Fruit fly (Drosophila melanogaster): ENCODE measurements around the gene CG15330.

Gene CG15330

DNA sequence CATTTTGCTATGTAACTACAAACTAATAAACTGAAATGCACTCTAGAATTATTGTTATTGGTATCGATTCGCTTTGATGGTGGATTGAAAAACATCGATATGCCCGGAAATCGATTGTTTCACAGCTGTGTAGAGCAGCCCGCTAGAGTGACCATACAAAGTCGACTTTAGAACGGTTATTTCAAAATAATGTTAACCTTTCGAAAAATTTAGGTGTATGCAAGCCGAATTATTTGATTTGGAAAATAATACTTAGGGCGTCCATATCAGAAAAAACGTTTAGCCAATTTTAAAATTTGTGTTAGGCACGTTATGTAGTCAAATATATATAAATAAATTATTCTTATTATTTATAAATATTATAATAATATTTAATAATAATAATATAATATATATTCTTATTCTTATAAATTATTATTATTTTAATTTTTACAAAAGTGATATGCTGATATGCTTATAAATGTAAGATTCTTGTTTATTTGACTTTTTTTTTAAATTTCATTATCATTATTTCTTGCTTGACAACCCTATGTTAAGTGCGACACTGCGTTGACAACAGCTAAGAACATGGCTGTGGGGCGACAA, 12.4 kb downstream of the CG15330 start, which contains the start of gene sws:
sws (minus strand) TSS at position 22 of the 585 bp plus-strand sequence.
- TF ChIP-seq fru (GFP tag; optimal IDR thresholded peaks at IDR 0.05), result peak; percentile 39
- peak; percentile 26 for TF ChIP-seq rgr (GFP tag; optimal IDR thresholded peaks at IDR 0.05)
- no peak for TF ChIP-seq Mio (GFP tag; optimal IDR thresholded peaks at IDR 0.05)
- TF ChIP-seq lola (GFP tag; optimal IDR thresholded peaks at IDR 0.05), result no peak
- no peak for TF ChIP-seq Vsx2 (GFP tag; optimal IDR thresholded peaks at IDR 0.05; ENCODE audit: partially characterized antibody)
- TF ChIP-seq Hr83 (GFP tag; optimal IDR thresholded peaks at IDR 0.05; ENCODE audit: poor library complexity, severe bottlenecking), result no peak
- peak; percentile 23 for TF ChIP-seq psq (GFP tag; optimal IDR thresholded peaks at IDR 0.05)
- no peak for TF ChIP-seq Myc (optimal IDR thresholded peaks at IDR 0.05)
- TF ChIP-seq sv (GFP tag; optimal IDR thresholded peaks at IDR 0.05), result no peak
- peak; percentile 14 for TF ChIP-seq h (GFP tag; optimal IDR thresholded peaks at IDR 0.05)
- no peak for TF ChIP-seq br (GFP tag; optimal IDR thresholded peaks at IDR 0.05)
- TF ChIP-seq woc (GFP tag; optimal IDR thresholded peaks at IDR 0.05), result no peak
- no peak for TF ChIP-seq N (GFP tag; optimal IDR thresholded peaks at IDR 0.05)
- TF ChIP-seq tai (GFP tag; optimal IDR thresholded peaks at IDR 0.05), result no peak
- no peak for TF ChIP-seq Hnf4 (GFP tag; optimal IDR thresholded peaks at IDR 0.05)
- TF ChIP-seq OdsH (GFP tag; optimal IDR thresholded peaks at IDR 0.05), result peak; percentile 37
- no peak for TF ChIP-seq brk (GFP tag; optimal IDR thresholded peaks at IDR 0.05)
- peak in 1 of 2 experiments; percentile 61 for TF ChIP-seq foxo (GFP tag; optimal IDR thresholded peaks at IDR 0.05)
- no peak for TF ChIP-seq jim (GFP tag; optimal IDR thresholded peaks at IDR 0.05)
- no peak for TF ChIP-seq Abd-B (GFP tag; optimal IDR thresholded peaks at IDR 0.05)
- TF ChIP-seq CrebA (GFP tag; optimal IDR thresholded peaks at IDR 0.05; ENCODE audit: borderline replicate concordance), result no peak
- TF ChIP-seq CG32264 (GFP tag; optimal IDR thresholded peaks at IDR 0.05), result no peak
- TF ChIP-seq sage (GFP tag; optimal IDR thresholded peaks at IDR 0.05), result no peak
- TF ChIP-seq Dfd (GFP tag; optimal IDR thresholded peaks at IDR 0.05), result no peak
- TF ChIP-seq ey (GFP tag; optimal IDR thresholded peaks at IDR 0.05), result peak; percentile 15
- TF ChIP-seq dsf (GFP tag; optimal IDR thresholded peaks at IDR 0.05; ENCODE audit: borderline replicate concordance), result no peak
- peak; percentile 63 for TF ChIP-seq HLH106 (tag; optimal IDR thresholded peaks at IDR 0.05)
- no peak for TF ChIP-seq pan (optimal IDR thresholded peaks at IDR 0.05)
- no peak for TF ChIP-seq Jra (GFP tag; optimal IDR thresholded peaks at IDR 0.05)
- TF ChIP-seq dmrt93B (GFP tag; optimal IDR thresholded peaks at IDR 0.05), result no peak
- no peak for TF ChIP-seq usp (GFP tag; optimal IDR thresholded peaks at IDR 0.05)
- TF ChIP-seq Sp1 (GFP tag; optimal IDR thresholded peaks at IDR 0.05), result peak; percentile 34
- TF ChIP-seq CG9705 (GFP tag; optimal IDR thresholded peaks at IDR 0.05), result no peak
- no peak for TF ChIP-seq GATAd (GFP tag; optimal IDR thresholded peaks at IDR 0.05)
- no peak for TF ChIP-seq Hr78 (GFP tag; optimal IDR thresholded peaks at IDR 0.05)
- no peak for TF ChIP-seq Dif (GFP tag; optimal IDR thresholded peaks at IDR 0.05; ENCODE audit: partially characterized antibody)
- TF ChIP-seq Rel (GFP tag; optimal IDR thresholded peaks at IDR 0.05), result no peak
- TF ChIP-seq Rel (tag; optimal IDR thresholded peaks at IDR 0.05), result no peak

dm6 chrX:7969188-7969829, 13.4 kb downstream of the CG15330 start:
- no peak for TF ChIP-seq brk (GFP tag; optimal IDR thresholded peaks at IDR 0.05)
- TF ChIP-seq Hnf4 (GFP tag; optimal IDR thresholded peaks at IDR 0.05), result no peak
- no peak for TF ChIP-seq Sp1 (GFP tag; optimal IDR thresholded peaks at IDR 0.05)
- TF ChIP-seq usp (GFP tag; optimal IDR thresholded peaks at IDR 0.05), result no peak
- no peak for TF ChIP-seq Dfd (GFP tag; optimal IDR thresholded peaks at IDR 0.05)
- TF ChIP-seq foxo (GFP tag; optimal IDR thresholded peaks at IDR 0.05), result no peak
- TF ChIP-seq CG9705 (GFP tag; optimal IDR thresholded peaks at IDR 0.05), result no peak
- TF ChIP-seq woc (GFP tag; optimal IDR thresholded peaks at IDR 0.05), result peak; percentile 81
- TF ChIP-seq pan (optimal IDR thresholded peaks at IDR 0.05), result no peak
- no peak for TF ChIP-seq GATAd (GFP tag; optimal IDR thresholded peaks at IDR 0.05)
- TF ChIP-seq h (GFP tag; optimal IDR thresholded peaks at IDR 0.05), result no peak
- TF ChIP-seq Rel (GFP tag; optimal IDR thresholded peaks at IDR 0.05), result no peak
- TF ChIP-seq Rel (tag; optimal IDR thresholded peaks at IDR 0.05), result no peak
- no peak for TF ChIP-seq jim (GFP tag; optimal IDR thresholded peaks at IDR 0.05)
- no peak for TF ChIP-seq rgr (GFP tag; optimal IDR thresholded peaks at IDR 0.05)
- TF ChIP-seq dsf (GFP tag; optimal IDR thresholded peaks at IDR 0.05; ENCODE audit: borderline replicate concordance), result no peak
- no peak for TF ChIP-seq sv (GFP tag; optimal IDR thresholded peaks at IDR 0.05)
- TF ChIP-seq ey (GFP tag; optimal IDR thresholded peaks at IDR 0.05), result no peak
- TF ChIP-seq Abd-B (GFP tag; optimal IDR thresholded peaks at IDR 0.05), result no peak
- no peak for TF ChIP-seq fru (GFP tag; optimal IDR thresholded peaks at IDR 0.05)
- TF ChIP-seq Dif (GFP tag; optimal IDR thresholded peaks at IDR 0.05; ENCODE audit: partially characterized antibody), result peak; percentile 34
- no peak for TF ChIP-seq CG32264 (GFP tag; optimal IDR thresholded peaks at IDR 0.05)
- peak; percentile 17 for TF ChIP-seq HLH106 (tag; optimal IDR thresholded peaks at IDR 0.05)
- no peak for TF ChIP-seq N (GFP tag; optimal IDR thresholded peaks at IDR 0.05)
- TF ChIP-seq Myc (optimal IDR thresholded peaks at IDR 0.05), result peak; percentile 98
- no peak for TF ChIP-seq Jra (GFP tag; optimal IDR thresholded peaks at IDR 0.05)
- no peak for TF ChIP-seq CrebA (GFP tag; optimal IDR thresholded peaks at IDR 0.05; ENCODE audit: borderline replicate concordance)
- no peak for TF ChIP-seq psq (GFP tag; optimal IDR thresholded peaks at IDR 0.05)
- TF ChIP-seq OdsH (GFP tag; optimal IDR thresholded peaks at IDR 0.05), result no peak
- no peak for TF ChIP-seq Hr78 (GFP tag; optimal IDR thresholded peaks at IDR 0.05)
- no peak for TF ChIP-seq sage (GFP tag; optimal IDR thresholded peaks at IDR 0.05)
